Fruit fly (Drosophila melanogaster) whole organism, embryonic: ENCODE measurements around the gene CG9522.

Experiments used
- Adf1 ChIP-seq: fragments of 200-800 bp; sonication (Bioruptor generic); IDR thresholded peaks from 2 replicates; pipeline ENCODE4 v1.3.6; 2022; ENCODE audit warnings: missing biosample characterization, missing genetic modification characterization
- Aef1 ChIP-seq: fragments of 200-800 bp; sonication (Bioruptor generic); IDR thresholded peaks from 3 replicates; pipeline ENCODE4 v1.3.6; 2022; ENCODE audit warnings: missing biosample characterization, missing genetic modification characterization
- Bgb ChIP-seq: fragments of 200-800 bp; sonication (Bioruptor generic); IDR thresholded peaks from 2 replicates; pipeline ENCODE4 v1.3.6; 2022; ENCODE audit warnings: missing biosample characterization, missing genetic modification characterization; ENCODE audit not compliant: partially characterized antibody
- Blimp-1 ChIP-seq: fragments of 200-800 bp; sonication (Bioruptor generic); optimal IDR thresholded peaks from 3 replicates; lab custom pipeline; 2018; ENCODE audit warnings: missing biosample characterization, missing genetic modification characterization, mild to moderate bottlenecking, moderate library complexity, missing genetic modification reagents
- C15 ChIP-seq: fragments of 200-800 bp; sonication (Bioruptor generic); IDR thresholded peaks from 3 replicates; pipeline ENCODE4 v1.3.6; 2022; ENCODE audit warnings: missing biosample characterization, missing genetic modification characterization
- CG11398 ChIP-seq: fragments of 200-800 bp; sonication (Bioruptor generic); optimal IDR thresholded peaks from 2 replicates; lab custom pipeline; 2016; ENCODE audit warnings: missing biosample characterization, missing genetic modification characterization
- CG11504 ChIP-seq: fragments of 200-800 bp; sonication (Bioruptor generic); optimal IDR thresholded peaks from 3 replicates; lab custom pipeline; 2019; ENCODE audit warnings: missing biosample characterization, mild to moderate bottlenecking, missing genetic modification characterization, moderate library complexity
- CG1233 ChIP-seq: fragments of 200-800 bp; sonication (Bioruptor generic); optimal IDR thresholded peaks from 4 replicates; lab custom pipeline; 2018; ENCODE audit warnings: missing biosample characterization, mild to moderate bottlenecking, missing genetic modification characterization
- CG17568 ChIP-seq: fragments of 200-800 bp; sonication (Bioruptor generic); optimal IDR thresholded peaks from 2 replicates; lab custom pipeline; 2018; ENCODE audit warnings: missing biosample characterization, mild to moderate bottlenecking, missing genetic modification characterization, moderate library complexity
- CG17612 ChIP-seq: fragments of 200-800 bp; sonication (Bioruptor generic); IDR thresholded peaks from 2 replicates; pipeline ENCODE4 v1.3.6; 2022; ENCODE audit warnings: missing biosample characterization, missing genetic modification characterization
- CG17802 ChIP-seq: fragments of 200-800 bp; sonication (Bioruptor generic); optimal IDR thresholded peaks from 2 replicates; lab custom pipeline; 2018; ENCODE audit warnings: missing biosample characterization, mild to moderate bottlenecking, missing genetic modification characterization, moderate library complexity
- CG2712 ChIP-seq: fragments of 200-800 bp; optimal IDR thresholded peaks from 3 replicates; lab custom pipeline; 2019; ENCODE audit warnings: missing biosample characterization, mild to moderate bottlenecking, missing genetic modification characterization, moderate library complexity
- CG4360 ChIP-seq: fragments of 200-800 bp; sonication (Bioruptor generic); IDR thresholded peaks from 2 replicates; pipeline ENCODE4 v1.3.6; 2022; ENCODE audit warnings: missing biosample characterization, missing genetic modification characterization
- CG4730 ChIP-seq: fragments of 200-800 bp; sonication (Bioruptor generic); IDR thresholded peaks from 2 replicates; pipeline ENCODE4 v1.3.6; 2022; ENCODE audit warnings: missing biosample characterization, missing genetic modification characterization
- D ChIP-seq, 2 experiments: fragments of 200-800 bp in 1 of 2; fragments of >200 bp in 1 of 2; sonication (Bioruptor generic) in 1 of 2; optimal IDR thresholded peaks; 2 replicates in 1 of 2; 3 replicates in 1 of 2; lab custom pipeline; 2017; ENCODE audit warnings: mild to moderate bottlenecking in 1 of 2, missing biosample characterization in 1 of 2, missing genetic modification characterization in 1 of 2, missing genetic modification reagents in 1 of 2
- Deaf1 ChIP-seq: fragments of 200-800 bp; optimal IDR thresholded peaks from 3 replicates; lab custom pipeline; 2019; ENCODE audit warnings: missing biosample characterization, mild to moderate bottlenecking, missing genetic modification characterization, moderate library complexity
- Drgx ChIP-seq: fragments of 200-800 bp; sonication (Bioruptor generic); IDR thresholded peaks from 2 replicates; pipeline ENCODE4 v1.3.6; 2022; ENCODE audit warnings: missing biosample characterization, missing genetic modification characterization
- E2f2 ChIP-seq: fragments of 200-800 bp; sonication (Bioruptor generic); IDR thresholded peaks from 2 replicates; pipeline ENCODE4 v1.3.6; 2022; ENCODE audit warnings: missing biosample characterization, missing genetic modification characterization
- HLHmδ ChIP-seq: fragments of 200-800 bp; sonication (Bioruptor generic); optimal IDR thresholded peaks from 2 replicates; lab custom pipeline; 2018; ENCODE audit warnings: missing biosample characterization, mild to moderate bottlenecking, missing genetic modification characterization, moderate library complexity
- HmgD ChIP-seq: fragments of 200-800 bp; sonication (Bioruptor generic); optimal IDR thresholded peaks from 3 replicates; lab custom pipeline; 2016; ENCODE audit warnings: missing biosample characterization, missing genetic modification characterization
- NC2α ChIP-seq: fragments of 200-800 bp; sonication (Bioruptor generic); optimal IDR thresholded peaks from 2 replicates; lab custom pipeline; 2016; ENCODE audit warnings: missing biosample characterization, missing genetic modification characterization
- Sox102F ChIP-seq: fragments of 200-800 bp; sonication (Bioruptor generic); optimal IDR thresholded peaks from 2 replicates; lab custom pipeline; 2018; ENCODE audit warnings: missing biosample characterization, mild to moderate bottlenecking, missing genetic modification characterization, moderate library complexity
- Xbp1 ChIP-seq: fragments of 200-800 bp; sonication (Bioruptor generic); optimal IDR thresholded peaks from 3 replicates; lab custom pipeline; 2016; ENCODE audit warnings: missing biosample characterization, mild to moderate bottlenecking, missing genetic modification characterization
- ato ChIP-seq: fragments of 200-800 bp; sonication (Bioruptor generic); IDR thresholded peaks from 2 replicates; pipeline ENCODE4 v1.3.6; 2022; ENCODE audit warnings: missing biosample characterization, missing genetic modification characterization; ENCODE audit not compliant: partially characterized antibody
- da ChIP-seq: fragments of 200-800 bp; sonication (Bioruptor generic); optimal IDR thresholded peaks from 2 replicates; lab custom pipeline; 2016; ENCODE audit warnings: missing biosample characterization, missing genetic modification characterization
- dan ChIP-seq: fragments of 200-800 bp; sonication (Bioruptor generic); IDR thresholded peaks from 2 replicates; pipeline ENCODE4 v1.3.6; 2022; ENCODE audit warnings: missing biosample characterization, missing genetic modification characterization
- dmrt99B ChIP-seq: fragments of 200-800 bp; sonication (Bioruptor generic); optimal IDR thresholded peaks from 2 replicates; lab custom pipeline; 2018; ENCODE audit warnings: missing biosample characterization, mild to moderate bottlenecking, missing genetic modification characterization, moderate library complexity
- fd64A ChIP-seq: fragments of 200-800 bp; sonication (Bioruptor generic); optimal IDR thresholded peaks from 3 replicates; lab custom pipeline; 2018; ENCODE audit warnings: missing biosample characterization, mild to moderate bottlenecking, missing genetic modification characterization
- gce ChIP-seq: fragments of 200-800 bp; sonication (Bioruptor generic); IDR thresholded peaks from 3 replicates; pipeline ENCODE4 v1.3.6; 2022; ENCODE audit warnings: missing biosample characterization, missing genetic modification characterization
- gem ChIP-seq: fragments of 200-800 bp; sonication (Bioruptor generic); optimal IDR thresholded peaks from 2 replicates; lab custom pipeline; 2019; ENCODE audit warnings: missing biosample characterization, mild to moderate bottlenecking, missing genetic modification characterization, moderate library complexity
- gfzf ChIP-seq: fragments of 200-800 bp; sonication (Bioruptor generic); optimal IDR thresholded peaks from 2 replicates; lab custom pipeline; 2016; ENCODE audit warnings: missing biosample characterization, mild to moderate bottlenecking, missing genetic modification characterization, moderate library complexity
- h ChIP-seq: fragments of >200 bp; optimal IDR thresholded peaks from 2 replicates; lab custom pipeline; 2017
- knrl ChIP-seq: fragments of 200-800 bp; sonication (Bioruptor generic); IDR thresholded peaks from 3 replicates; pipeline ENCODE4 v1.3.6; 2022; ENCODE audit warnings: missing biosample characterization, missing genetic modification characterization; ENCODE audit not compliant: partially characterized antibody
- lola ChIP-seq, 3 experiments: fragments of >200 bp in 2 of 3; fragments of 200-800 bp in 1 of 3; sonication (Bioruptor generic) in 1 of 3; optimal IDR thresholded peaks; 2 replicates each; lab custom pipeline; 2017 to 2019; ENCODE audit warnings: missing biosample characterization in 3 of 3, missing genetic modification characterization in 3 of 3, mild to moderate bottlenecking in 1 of 3, moderate library complexity in 1 of 3
- nerfin-2 ChIP-seq: fragments of 200-800 bp; sonication (Bioruptor generic); IDR thresholded peaks from 2 replicates; pipeline ENCODE4 v1.3.6; 2022; ENCODE audit warnings: missing biosample characterization, missing genetic modification characterization; ENCODE audit not compliant: partially characterized antibody
- onecut ChIP-seq: fragments of 200-800 bp; sonication (Bioruptor generic); IDR thresholded peaks from 2 replicates; pipeline ENCODE4 v1.3.6; 2022; ENCODE audit warnings: missing biosample characterization, missing genetic modification characterization
- row ChIP-seq: fragments of 200-800 bp; sonication (Bioruptor generic); IDR thresholded peaks from 3 replicates; pipeline ENCODE4 v1.3.6; 2022; ENCODE audit warnings: missing biosample characterization, missing genetic modification characterization
- sens ChIP-seq: fragments of 200-800 bp; sonication (Bioruptor generic); peaks from one replicate; lab custom pipeline; 2016; ENCODE audit warnings: missing biosample characterization, missing genetic modification characterization

Gene CG9522

DNA sequence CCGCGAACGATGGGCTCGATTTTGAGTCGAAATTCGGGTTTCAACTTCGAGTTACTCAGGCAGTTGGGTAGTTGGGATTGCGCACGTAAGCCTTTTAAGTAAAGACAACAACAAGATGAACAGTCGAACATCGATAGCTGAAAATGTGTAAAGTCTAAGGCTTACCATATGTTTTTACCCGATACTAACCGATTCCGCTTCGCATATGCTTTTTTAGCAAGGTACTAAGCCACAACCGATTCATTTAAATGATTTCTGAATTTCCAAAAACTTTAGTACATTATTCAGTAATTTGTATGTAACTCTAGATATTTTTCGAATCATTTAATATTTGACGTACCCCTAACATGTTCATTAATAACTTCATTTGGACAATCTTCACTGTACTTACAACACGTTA lies 49.0 kb upstream of the CG9522 start (continued):
- TF ChIP-seq D (optimal IDR thresholded peaks at IDR 0.05; lab: Kevin White, UChicago) = no peak
- no peak for TF ChIP-seq D (GFP tag; optimal IDR thresholded peaks at IDR 0.05; lab: Kevin White, UChicago)
- TF ChIP-seq C15 = no peak
- no peak for TF ChIP-seq NC2α
- peak; percentile 31 for TF ChIP-seq CG11504 (tag; lab: Kevin White, UChicago)
- TF ChIP-seq CG2712 = no peak
- no peak for TF ChIP-seq h (lab: Kevin White, UChicago)
- TF ChIP-seq E2f2 (GFP tag; lab: Robert Waterston, UW) = no peak
- no peak for TF ChIP-seq dan
- no peak for TF ChIP-seq HLHmδ (GFP tag; lab: Kevin White, UChicago)
- TF ChIP-seq Adf1 (GFP tag; lab: Robert Waterston, UW) = no peak
- TF ChIP-seq gem (tag; lab: Kevin White, UChicago) = peak; percentile 13
- TF ChIP-seq Xbp1 (GFP tag; lab: Kevin White, UChicago) = no peak
- TF ChIP-seq knrl (GFP tag; lab: Robert Waterston, UW) = no peak
- no peak for TF ChIP-seq CG4730 (GFP tag; lab: Robert Waterston, UW)
- peak; percentile 37; the same call in 2 of the 3 replicates for TF ChIP-seq row (GFP tag; lab: Robert Waterston, UW)
- no peak for TF ChIP-seq gfzf (GFP tag; lab: Kevin White, UChicago)
- TF ChIP-seq nerfin-2 = no peak
- TF ChIP-seq gce = no peak
- TF ChIP-seq CG4360 (GFP tag; lab: Robert Waterston, UW) = no peak
- TF ChIP-seq, all 482 proteins: peak for 13

DNA sequence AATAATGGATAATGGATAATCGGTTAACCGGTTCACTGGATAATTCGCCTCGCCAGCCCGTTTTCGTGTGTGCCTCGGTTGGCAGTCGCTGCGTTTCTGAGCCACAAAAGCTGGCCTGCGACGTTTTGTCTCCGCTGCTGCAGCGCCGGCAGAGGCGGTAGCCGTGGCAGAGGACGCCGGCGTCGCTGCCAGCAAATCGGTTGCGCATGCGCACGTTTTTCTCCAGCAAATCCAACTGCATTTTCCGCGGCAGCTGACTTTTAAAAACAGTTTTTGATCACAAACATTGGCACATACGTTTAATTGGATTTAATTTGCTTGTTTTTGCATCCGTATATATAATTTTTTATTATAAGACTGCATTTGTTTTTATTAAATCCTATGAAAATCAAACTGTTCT lies 48.2 kb upstream of the CG9522 start, which contains the start of gene CG9514:
Gene CG9514 (minus strand): TSS at position 101 of the 400 bp plus-strand sequence.
- TF ChIP-seq Adf1 (GFP tag; lab: Robert Waterston, UW) = peak; percentile 53
- TF ChIP-seq CG17802 (tag; lab: Kevin White, UChicago) = no peak

DNA sequence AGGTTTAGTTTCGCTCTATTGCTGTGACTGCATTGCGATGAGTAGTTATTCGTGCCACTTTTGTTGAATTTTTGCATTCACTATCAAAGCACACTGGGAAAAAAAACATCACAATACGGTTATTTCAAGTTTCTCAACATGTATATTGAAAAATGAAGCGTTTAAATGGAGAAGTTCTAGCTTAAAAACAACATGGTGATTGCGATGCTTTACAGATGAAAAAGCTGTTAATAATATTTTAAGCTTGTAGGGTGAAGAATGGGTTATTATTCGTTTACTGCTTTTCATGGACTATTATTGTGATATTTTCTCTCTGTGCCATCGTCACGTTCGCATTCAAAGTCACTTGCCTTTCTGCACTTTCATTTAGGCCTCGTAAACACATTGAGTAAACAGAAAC lies 47.7 kb upstream of the CG9522 start:
- TF ChIP-seq da (GFP tag; lab: Kevin White, UChicago) (no peak), ato (GFP tag; lab: Robert Waterston, UW) (no peak), sens (GFP tag; lab: Kevin White, UChicago) (peak; percentile 72), dmrt99B (tag; lab: Kevin White, UChicago) (peak; percentile 3), Sox102F (GFP tag; lab: Kevin White, UChicago) (peak; percentile 25), onecut (GFP tag; lab: Robert Waterston, UW) (no peak), Deaf1 (no peak), gem (tag; lab: Kevin White, UChicago) (peak; percentile 16), CG11398 (GFP tag; lab: Kevin White, UChicago) (no peak)

DNA sequence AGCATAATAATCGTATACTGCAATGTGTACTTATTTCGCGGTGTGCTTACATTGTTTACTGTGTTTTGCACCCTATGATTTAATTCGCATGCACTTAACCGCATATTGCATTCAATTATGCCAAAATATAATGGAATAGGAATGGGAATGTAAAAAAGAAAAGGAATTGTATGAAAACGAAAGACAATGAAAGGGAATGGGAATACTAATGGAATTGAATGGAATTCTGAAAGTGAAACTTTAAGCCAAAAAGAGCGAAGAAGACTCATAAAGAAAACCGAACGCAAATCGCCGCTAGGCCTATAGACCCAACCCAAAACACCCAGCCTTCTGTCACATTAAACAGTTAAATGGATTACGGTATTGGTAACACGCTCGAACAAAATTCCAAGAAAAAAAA lies 45.3 kb upstream of the CG9522 start:
- TF ChIP-seq Bgb (GFP tag; lab: Robert Waterston, UW) (no peak), Aef1 (GFP tag; lab: Robert Waterston, UW) (no peak), CG1233 (GFP tag; lab: Kevin White, UChicago) (no peak), Blimp-1 (peak; percentile 92), lola (GFP tag; optimal IDR thresholded peaks at IDR 0.05; lab: Kevin White, UChicago) (no peak)

DNA sequence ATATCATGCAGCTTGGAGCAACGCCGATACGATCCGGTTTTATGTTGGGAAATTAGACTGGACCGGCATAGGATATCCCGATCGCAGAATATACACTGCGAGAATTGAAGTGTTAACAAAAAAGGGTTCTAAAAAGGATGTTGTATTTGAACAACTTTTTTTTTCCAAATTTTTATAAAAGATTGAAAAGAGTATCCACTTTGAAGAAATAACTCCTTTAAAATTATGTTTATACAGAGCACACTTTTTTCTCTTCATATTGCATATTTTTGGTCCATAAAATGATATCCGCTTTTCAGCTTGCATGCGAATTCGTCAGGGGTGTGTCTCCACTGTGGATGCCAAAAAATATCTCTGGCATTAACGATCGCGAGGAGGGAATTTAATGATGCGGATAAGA lies 43.7 kb upstream of the CG9522 start:
- no peak for TF ChIP-seq Xbp1 (GFP tag; lab: Kevin White, UChicago)
- TF ChIP-seq HmgD (GFP tag; lab: Kevin White, UChicago) = no peak
- TF ChIP-seq CG17568 = no peak
- no peak for TF ChIP-seq CG17612 (GFP tag; lab: Robert Waterston, UW)
- no peak for TF ChIP-seq fd64A
- TF ChIP-seq Drgx (GFP tag; lab: Robert Waterston, UW) = peak; percentile 52
